Worm (Caenorhabditis elegans): ENCODE data around the gene dcr-1.

dcr-1 gene

DNA sequence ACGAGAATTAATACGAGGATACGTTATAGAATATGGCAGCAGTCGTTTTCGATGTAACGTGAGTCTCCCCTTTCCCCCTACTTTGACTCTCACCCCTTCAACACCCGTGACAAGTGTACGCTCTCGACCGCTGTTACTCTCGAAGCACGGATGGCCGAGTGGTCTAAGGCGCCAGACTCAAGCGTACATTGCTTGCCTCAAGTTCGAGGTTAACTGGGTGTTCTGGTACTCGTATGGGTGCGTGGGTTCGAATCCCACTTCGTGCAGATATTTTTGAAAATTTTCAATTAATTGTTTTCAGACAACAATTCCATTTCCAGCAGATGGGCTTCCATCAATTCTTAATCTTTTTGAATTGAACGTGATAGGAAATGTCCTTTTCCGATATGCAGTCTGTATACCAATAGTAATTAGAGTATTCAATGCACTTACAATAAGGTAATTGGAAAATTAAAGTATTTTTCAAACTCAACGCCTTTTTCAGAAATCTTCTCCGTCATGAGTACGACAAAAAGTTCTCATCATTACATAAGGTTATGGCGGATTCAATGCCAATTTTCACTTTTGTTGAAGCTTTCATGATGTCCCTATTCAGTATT is 29.5 kb upstream of the dcr-1 start (continued):
- TF ChIP-seq C16A3.4 (tag; optimal IDR thresholded peaks at IDR 0.05) = peak; percentile 66
- TF ChIP-seq efl-1 (optimal IDR thresholded peaks at IDR 0.05) = peak; percentile 62 to 68
- TF ChIP-seq efl-1 (GFP tag; optimal IDR thresholded peaks at IDR 0.05 in 1 of 2) = peak; percentile 50 to 96
- TF ChIP-seq ceh-90 (tag; optimal IDR thresholded peaks at IDR 0.05) = no peak
- TF ChIP-seq jun-1 (tag; optimal IDR thresholded peaks at IDR 0.05) = peak; percentile 42
- peak; percentile 20 for TF ChIP-seq ceh-8 (GFP tag; optimal IDR thresholded peaks at IDR 0.05)
- TF ChIP-seq nhr-11 (tag; optimal IDR thresholded peaks at IDR 0.05) = no peak
- TF ChIP-seq ces-1 (GFP tag; optimal IDR thresholded peaks at IDR 0.05) = no peak
- TF ChIP-seq lin-14 (GFP tag; optimal IDR thresholded peaks at IDR 0.05) = peak; percentile 65
- TF ChIP-seq mab-9 (GFP tag; IDR thresholded peaks at IDR 0.05) = 0 out of 2 replicates have a peak, but pooled peaks have one; percentile 24
- TF ChIP-seq fkh-8 (tag; optimal IDR thresholded peaks at IDR 0.05) = peak; percentile 80
- peak; percentile 79 for TF ChIP-seq dsc-1 (tag; optimal IDR thresholded peaks at IDR 0.05)
- TF ChIP-seq nhr-77 (tag; optimal IDR thresholded peaks at IDR 0.05) = peak; percentile 58
- no peak for TF ChIP-seq lin-39 (tag; optimal IDR thresholded peaks at IDR 0.05)
- peak; percentile 31 for TF ChIP-seq sup-37 (GFP tag; optimal IDR thresholded peaks at IDR 0.05)
- TF ChIP-seq fos-1 (tag; optimal IDR thresholded peaks at IDR 0.05) = peak; percentile 37
- peak; percentile 55 for TF ChIP-seq vab-15 (tag; optimal IDR thresholded peaks at IDR 0.05)
- peak in 1 of 2 experiments; percentile 9 for TF ChIP-seq egl-27 (tag; optimal IDR thresholded peaks at IDR 0.05)
- no peak for TF ChIP-seq nhr-237 (tag; optimal IDR thresholded peaks at IDR 0.05)
- TF ChIP-seq mep-1 (tag; optimal IDR thresholded peaks at IDR 0.05) = peak; percentile 75
- TF ChIP-seq pqm-1 (tag; optimal IDR thresholded peaks at IDR 0.05) = no peak
- TF ChIP-seq isw-1 (GFP tag; IDR thresholded peaks at IDR 0.05) = peak; percentile 29; the same call in 1 of the 2 replicates
- no peak for TF ChIP-seq sox-4 (tag; optimal IDR thresholded peaks at IDR 0.05)
- no peak for TF ChIP-seq pag-3 (tag; optimal IDR thresholded peaks at IDR 0.05; ENCODE audit: borderline replicate concordance, insufficient read depth)
- TF ChIP-seq nhr-71 (tag; optimal IDR thresholded peaks at IDR 0.05) = peak; percentile 81
- no peak for TF ChIP-seq sptf-1 (tag; optimal IDR thresholded peaks at IDR 0.05)
- TF ChIP-seq egl-13 (tag; optimal IDR thresholded peaks at IDR 0.05) = peak; percentile 44
- no peak for TF ChIP-seq efl-3 (GFP tag; optimal IDR thresholded peaks at IDR 0.05)
- peak; percentile 61 for TF ChIP-seq unc-86 (tag; optimal IDR thresholded peaks at IDR 0.05)
- TF ChIP-seq ama-1 (optimal IDR thresholded peaks at IDR 0.05) = no peak
- TF ChIP-seq snu-23 (GFP tag; optimal IDR thresholded peaks at IDR 0.05) = peak; percentile 86
- no peak for TF ChIP-seq unc-98 (GFP tag; IDR thresholded peaks at IDR 0.05)
- peak; percentile 68 for TF ChIP-seq xbp-1 (tag; optimal IDR thresholded peaks at IDR 0.05)
- TF ChIP-seq elt-2 (tag; optimal IDR thresholded peaks at IDR 0.05) = no peak
- TF ChIP-seq nhr-84 (tag; optimal IDR thresholded peaks at IDR 0.05) = no peak
- peak; percentile 12 for TF ChIP-seq zip-4 (GFP tag; optimal IDR thresholded peaks at IDR 0.05)
- peak; percentile 78 for TF ChIP-seq nhr-20 (tag; optimal IDR thresholded peaks at IDR 0.05)
- peak; percentile 79 for TF ChIP-seq swsn-7 (tag; optimal IDR thresholded peaks at IDR 0.05)
- TF ChIP-seq alr-1 (tag; optimal IDR thresholded peaks at IDR 0.05; ENCODE audit: borderline replicate concordance) = no peak
- TF ChIP-seq lin-13 (GFP tag; optimal IDR thresholded peaks at IDR 0.05) = peak; percentile 1
- no peak for TF ChIP-seq ets-5 (GFP tag; IDR thresholded peaks at IDR 0.05)
- peak; percentile 56 for TF ChIP-seq ceh-88 (GFP tag; IDR thresholded peaks at IDR 0.05)
- TF ChIP-seq F16B12.6 (tag; optimal IDR thresholded peaks at IDR 0.05) = peak; percentile 11
- TF ChIP-seq unc-130 (tag; optimal IDR thresholded peaks at IDR 0.05) = peak; percentile 49
- TF ChIP-seq ceh-63 (GFP tag; optimal IDR thresholded peaks at IDR 0.05) = no peak
- TF ChIP-seq tlp-1 (tag; optimal IDR thresholded peaks at IDR 0.05) = no peak
- peak; percentile 76 for TF ChIP-seq skn-1 (tag; optimal IDR thresholded peaks at IDR 0.05)
- TF ChIP-seq nhr-90 (tag; optimal IDR thresholded peaks at IDR 0.05; ENCODE audit: poor library complexity) = peak; percentile 68
- TF ChIP-seq lin-15B (tag; optimal IDR thresholded peaks at IDR 0.05) = no peak
- TF ChIP-seq C04F5.9 (tag; optimal IDR thresholded peaks at IDR 0.05) = peak; percentile 34
- peak; percentile 67 for TF ChIP-seq tbx-2 (tag; optimal IDR thresholded peaks at IDR 0.05)
- TF ChIP-seq dpl-1 (GFP tag; optimal IDR thresholded peaks at IDR 0.05) = peak; percentile 37 to 59 (median 56)
- no peak for TF ChIP-seq aha-1 (tag; optimal IDR thresholded peaks at IDR 0.05)

All from whole organism, L1 larva.